Fruit fly (Drosophila melanogaster) whole organism, embryonic: ENCODE results near the gene ABCB7.
A peak's percentile ranks its signal among the peaks of the same experiment; 100 is the strongest.

Experiments
- ATbp ChIP-seq: fragments of 200-800 bp; sonication (Bioruptor generic); optimal IDR thresholded peaks from 2 replicates; lab custom pipeline; 2017; ENCODE audit warnings: missing biosample characterization, mild to moderate bottlenecking, missing genetic modification characterization, missing genetic modification reagents
- Atf6 ChIP-seq: fragments of 200-800 bp; sonication (Bioruptor generic); IDR thresholded peaks from 2 replicates; pipeline ENCODE4 v1.3.6; 2022; ENCODE audit warnings: missing biosample characterization, missing genetic modification characterization
- CG10366 ChIP-seq: fragments of 200-800 bp; sonication (Bioruptor generic); IDR thresholded peaks from 2 replicates; pipeline ENCODE4 v1.3.6; 2022; ENCODE audit warnings: missing biosample characterization, missing genetic modification characterization
- CG12659 ChIP-seq: fragments of 200-800 bp; sonication (Bioruptor generic); optimal IDR thresholded peaks from 3 replicates; lab custom pipeline; 2017; ENCODE audit warnings: mild to moderate bottlenecking, missing biosample characterization, missing genetic modification reagents, missing genetic modification characterization
- CG12769 ChIP-seq: fragments of 200-800 bp; sonication (Bioruptor generic); optimal IDR thresholded peaks from 2 replicates; lab custom pipeline; 2019; ENCODE audit warnings: missing biosample characterization, mild to moderate bottlenecking, missing genetic modification characterization, moderate library complexity
- CG13424 ChIP-seq: fragments of 200-800 bp; sonication (Bioruptor generic); optimal IDR thresholded peaks from 2 replicates; lab custom pipeline; 2019; ENCODE audit warnings: missing biosample characterization, mild to moderate bottlenecking, missing genetic modification characterization, moderate library complexity
- CG16815 ChIP-seq: fragments of 200-800 bp; sonication (Bioruptor generic); optimal IDR thresholded peaks from 3 replicates; lab custom pipeline; 2017; ENCODE audit warnings: missing biosample characterization, mild to moderate bottlenecking, missing genetic modification characterization
- CG18262 ChIP-seq: fragments of 200-800 bp; optimal IDR thresholded peaks from 3 replicates; lab custom pipeline; 2019; ENCODE audit warnings: missing biosample characterization, mild to moderate bottlenecking, missing genetic modification characterization, moderate library complexity
- CG18599 ChIP-seq: fragments of 200-800 bp; sonication (Bioruptor generic); optimal IDR thresholded peaks from 3 replicates; lab custom pipeline; 2017; ENCODE audit warnings: missing biosample characterization, missing genetic modification characterization, mild to moderate bottlenecking, moderate library complexity, missing genetic modification reagents
- CG3838 ChIP-seq: fragments of 200-800 bp; sonication (Bioruptor generic); optimal IDR thresholded peaks from 3 replicates; lab custom pipeline; 2016; ENCODE audit warnings: missing biosample characterization, missing genetic modification characterization
- CG3847 ChIP-seq: fragments of 200-800 bp; sonication (Bioruptor generic); IDR thresholded peaks from 2 replicates; pipeline ENCODE4 v1.3.6; 2022; ENCODE audit warnings: missing biosample characterization, missing genetic modification characterization
- CG4404 ChIP-seq: fragments of 200-800 bp; sonication (Bioruptor generic); IDR thresholded peaks from 2 replicates; pipeline ENCODE4 v1.3.6; 2022; ENCODE audit warnings: missing biosample characterization, missing genetic modification characterization
- CG4854 ChIP-seq: fragments of 200-800 bp; sonication (Bioruptor generic); optimal IDR thresholded peaks from 2 replicates; lab custom pipeline; 2016; ENCODE audit warnings: missing biosample characterization, missing genetic modification characterization, inconsistent platforms
- CG6683 ChIP-seq: fragments of 200-800 bp; sonication (Bioruptor generic); optimal IDR thresholded peaks from 2 replicates; lab custom pipeline; 2017; ENCODE audit warnings: missing biosample characterization, mild to moderate bottlenecking, missing genetic modification characterization, missing genetic modification reagents
- CG6689 ChIP-seq: fragments of 200-800 bp; sonication (Bioruptor generic); IDR thresholded peaks from 2 replicates; pipeline ENCODE4 v1.3.6; 2022; ENCODE audit warnings: missing biosample characterization, missing genetic modification characterization
- CG7556 ChIP-seq: fragments of 200-800 bp; sonication (Bioruptor generic); optimal IDR thresholded peaks from 2 replicates; lab custom pipeline; 2017; ENCODE audit warnings: missing biosample characterization, mild to moderate bottlenecking, missing genetic modification characterization
- CG8944 ChIP-seq: fragments of 200-800 bp; sonication (Bioruptor generic); optimal IDR thresholded peaks from 3 replicates; lab custom pipeline; 2016; ENCODE audit warnings: missing biosample characterization, missing genetic modification characterization
- CG9215 ChIP-seq: fragments of 200-800 bp; sonication (Bioruptor generic); IDR thresholded peaks from 2 replicates; pipeline ENCODE4 v1.3.6; 2022; ENCODE audit warnings: missing biosample characterization, missing genetic modification characterization
- Dip3 ChIP-seq: fragments of 200-800 bp; sonication (Bioruptor generic); optimal IDR thresholded peaks from 3 replicates; lab custom pipeline; 2016; ENCODE audit warnings: missing biosample characterization, missing genetic modification characterization
- E2f2 ChIP-seq: fragments of 200-800 bp; sonication (Bioruptor generic); IDR thresholded peaks from 2 replicates; pipeline ENCODE4 v1.3.6; 2022; ENCODE audit warnings: missing biosample characterization, missing genetic modification characterization
- Elba2 ChIP-seq: fragments of 200-800 bp; sonication (Bioruptor generic); optimal IDR thresholded peaks from 3 replicates; lab custom pipeline; 2016; ENCODE audit warnings: missing biosample characterization, missing genetic modification characterization
- GATAe ChIP-seq: fragments of 200-800 bp; sonication (Bioruptor generic); conservative IDR thresholded peaks from 2 replicates; pipeline ENCODE4 v1.3.6; 2022; ENCODE audit warnings: missing biosample characterization, missing genetic modification characterization
- HLH3B ChIP-seq: fragments of 200-800 bp; sonication (Bioruptor generic); IDR thresholded peaks from 2 replicates; pipeline ENCODE4 v1.3.6; 2022; ENCODE audit warnings: missing biosample characterization, missing genetic modification characterization
- Hr78 ChIP-seq, 2 experiments: fragments of 200-800 bp in 1 of 2; fragments of >200 bp in 1 of 2; sonication (Bioruptor generic) in 1 of 2; optimal IDR thresholded peaks; 2 replicates each; lab custom pipeline; 2017 to 2019; ENCODE audit warnings: missing biosample characterization in 2 of 2, missing genetic modification characterization in 2 of 2, mild to moderate bottlenecking in 1 of 2, moderate library complexity in 1 of 2
- Med ChIP-seq: fragments of 200-800 bp; sonication (Bioruptor generic); peaks from one replicate; lab custom pipeline; 2016; ENCODE audit warnings: missing biosample characterization, missing genetic modification characterization, mild to moderate bottlenecking, inconsistent platforms, moderate library complexity
- Mrtf ChIP-seq: fragments of 200-800 bp; sonication (Bioruptor generic); IDR thresholded peaks from 3 replicates; pipeline ENCODE4 v1.3.6; 2022; ENCODE audit warnings: missing biosample characterization, missing genetic modification characterization
- Nf-YB ChIP-seq: fragments of 200-800 bp; sonication (Bioruptor generic); optimal IDR thresholded peaks from 3 replicates; lab custom pipeline; 2019; ENCODE audit warnings: missing biosample characterization, mild to moderate bottlenecking, missing genetic modification characterization, moderate library complexity
- Ravus ChIP-seq: fragments of 200-800 bp; sonication (Bioruptor generic); IDR thresholded peaks from 2 replicates; pipeline ENCODE4 v1.3.6; 2022; ENCODE audit warnings: missing biosample characterization, missing genetic modification characterization
- Stat92E ChIP-seq, 3 experiments: fragments of >200 bp in 2 of 3; fragments of 200-800 bp in 1 of 3; sonication (Bioruptor generic) in 1 of 3; optimal IDR thresholded peaks; 2 replicates each; lab custom pipeline; 2017 to 2019; ENCODE audit warnings: missing biosample characterization in 3 of 3, missing genetic modification characterization in 3 of 3, mild to moderate bottlenecking in 1 of 3, moderate library complexity in 1 of 3
- cad ChIP-seq: fragments of >200 bp; optimal IDR thresholded peaks from 2 replicates; lab custom pipeline; 2017; ENCODE audit warnings: missing biosample characterization, missing genetic modification characterization
- ci ChIP-seq: fragments of 200-800 bp; sonication (Bioruptor generic); IDR thresholded peaks from 3 replicates; pipeline ENCODE4 v1.3.6; 2022; ENCODE audit warnings: missing biosample characterization, missing genetic modification characterization
- corto ChIP-seq: fragments of 200-800 bp; sonication (Bioruptor generic); optimal IDR thresholded peaks from 2 replicates; lab custom pipeline; 2016; ENCODE audit warnings: missing biosample characterization, mild to moderate bottlenecking, missing genetic modification characterization, moderate library complexity
- danr ChIP-seq: fragments of 200-800 bp; sonication (Bioruptor generic); IDR thresholded peaks from 2 replicates; pipeline ENCODE4 v1.3.6; 2022; ENCODE audit warnings: missing biosample characterization, missing genetic modification characterization
- dpn ChIP-seq, 2 experiments: fragments of 200-800 bp; sonication (Bioruptor generic); optimal IDR thresholded peaks; 3 replicates each; lab custom pipeline; 2016; ENCODE audit warnings: missing biosample characterization in 2 of 2, missing genetic modification characterization in 2 of 2
- fru ChIP-seq: fragments of >200 bp; optimal IDR thresholded peaks from 2 replicates; lab custom pipeline; 2017
- gem ChIP-seq: fragments of 200-800 bp; sonication (Bioruptor generic); optimal IDR thresholded peaks from 2 replicates; lab custom pipeline; 2019; ENCODE audit warnings: missing biosample characterization, mild to moderate bottlenecking, missing genetic modification characterization, moderate library complexity
- grau ChIP-seq: fragments of 200-800 bp; optimal IDR thresholded peaks from 3 replicates; lab custom pipeline; 2019; ENCODE audit warnings: missing biosample characterization, mild to moderate bottlenecking, missing genetic modification characterization, moderate library complexity
- ken ChIP-seq: fragments of 200-800 bp; sonication (Bioruptor generic); IDR thresholded peaks from 3 replicates; pipeline ENCODE4 v1.3.6; 2022; ENCODE audit warnings: missing biosample characterization, missing genetic modification characterization
- kni ChIP-seq: fragments of 200-800 bp; sonication (Bioruptor generic); optimal IDR thresholded peaks from 3 replicates; lab custom pipeline; 2017; ENCODE audit warnings: mild to moderate bottlenecking, missing biosample characterization, missing genetic modification reagents, missing genetic modification characterization
- lola ChIP-seq, 3 experiments: fragments of >200 bp in 2 of 3; fragments of 200-800 bp in 1 of 3; sonication (Bioruptor generic) in 1 of 3; optimal IDR thresholded peaks; 2 replicates each; lab custom pipeline; 2017 to 2019; ENCODE audit warnings: missing biosample characterization in 3 of 3, missing genetic modification characterization in 3 of 3, mild to moderate bottlenecking in 1 of 3, moderate library complexity in 1 of 3
- odd ChIP-seq: fragments of 200-800 bp; sonication (Bioruptor generic); optimal IDR thresholded peaks from 2 replicates; lab custom pipeline; 2017; ENCODE audit warnings: missing biosample characterization, mild to moderate bottlenecking, missing genetic modification characterization
- pros ChIP-seq: fragments of 200-800 bp; sonication (Bioruptor generic); optimal IDR thresholded peaks from 3 replicates; lab custom pipeline; 2019; ENCODE audit warnings: missing biosample characterization, mild to moderate bottlenecking, missing genetic modification characterization, moderate library complexity
- row ChIP-seq: fragments of 200-800 bp; sonication (Bioruptor generic); IDR thresholded peaks from 3 replicates; pipeline ENCODE4 v1.3.6; 2022; ENCODE audit warnings: missing biosample characterization, missing genetic modification characterization
- run ChIP-seq: fragments of 200-800 bp; sonication (Bioruptor generic); optimal IDR thresholded peaks from 3 replicates; lab custom pipeline; 2018; ENCODE audit warnings: missing biosample characterization, mild to moderate bottlenecking, missing genetic modification characterization
- sens ChIP-seq: fragments of 200-800 bp; sonication (Bioruptor generic); peaks from one replicate; lab custom pipeline; 2016; ENCODE audit warnings: missing biosample characterization, missing genetic modification characterization
- slbo ChIP-seq: fragments of 200-800 bp; sonication (Bioruptor generic); IDR thresholded peaks from 2 replicates; pipeline ENCODE4 v1.3.6; 2022; ENCODE audit warnings: missing biosample characterization, missing genetic modification characterization
- slou ChIP-seq: fragments of 200-800 bp; sonication (Bioruptor generic); optimal IDR thresholded peaks from 3 replicates; lab custom pipeline; 2016; ENCODE audit warnings: missing biosample characterization, missing genetic modification characterization
- sob ChIP-seq: fragments of 200-800 bp; sonication (Bioruptor generic); IDR thresholded peaks from 2 replicates; pipeline ENCODE4 v1.3.6; 2022; ENCODE audit warnings: missing biosample characterization, missing genetic modification characterization
- usp ChIP-seq: fragments of >200 bp; optimal IDR thresholded peaks from 2 replicates; lab custom pipeline; 2017; ENCODE audit warnings: missing biosample characterization, missing genetic modification characterization
- z ChIP-seq: fragments of 200-800 bp; sonication (Bioruptor generic); IDR thresholded peaks from 3 replicates; pipeline ENCODE4 v1.3.6; 2022; ENCODE audit warnings: missing biosample characterization, missing genetic modification characterization

The ABCB7 gene

dm6 chr3L:1629064-1629777 lies 11.0 kb downstream of the ABCB7 start, which contains the start of gene GC (continued):
- TF ChIP-seq sob (GFP tag; lab: Robert Waterston, UW), result no peak
- TF ChIP-seq CG4404, result no peak
- no peak for TF ChIP-seq run (tag; lab: Kevin White, UChicago)
- peak in 1 of 2 experiments; percentile 16 for TF ChIP-seq dpn (GFP tag; optimal IDR thresholded peaks at IDR 0.05; lab: Kevin White, UChicago)
- no peak for TF ChIP-seq fru (lab: Kevin White, UChicago)
- no peak for TF ChIP-seq gem
- TF ChIP-seq Elba2 (GFP tag; lab: Kevin White, UChicago), result no peak
- TF ChIP-seq danr (GFP tag; lab: Robert Waterston, UW), result no peak
- no peak for TF ChIP-seq ATbp (GFP tag; lab: Kevin White, UChicago)
- peak; percentile 26 for TF ChIP-seq grau (tag; lab: Kevin White, UChicago)
- peak; percentile 13 for TF ChIP-seq CG7556
- peak; percentile 27; the same call in 1 of the 2 replicates for TF ChIP-seq E2f2
- TF ChIP-seq GATAe (GFP tag; lab: Robert Waterston, UW), result no peak
- TF ChIP-seq CG4854 (GFP tag; lab: Kevin White, UChicago), result no peak
- peak; percentile 17 for TF ChIP-seq CG12659 (GFP tag; lab: Kevin White, UChicago)
- TF ChIP-seq z (GFP tag; lab: Robert Waterston, UW), result no peak
- TF ChIP-seq CG6689 (GFP tag; lab: Robert Waterston, UW), result peak; percentile 32; the same call in 1 of the 2 replicates
- TF ChIP-seq cad, result no peak
- TF ChIP-seq Nf-YB (GFP tag; lab: Kevin White, UChicago), result no peak
- peak; percentile 24 for TF ChIP-seq CG10366 (GFP tag; lab: Robert Waterston, UW)
- TF ChIP-seq CG16815, result no peak
- 0 out of 3 replicates have a peak, but pooled peaks have one; percentile 22 for TF ChIP-seq ken
- TF ChIP-seq CG18262 (tag; lab: Kevin White, UChicago), result no peak
- no peak for TF ChIP-seq slou (GFP tag; lab: Kevin White, UChicago)
- TF ChIP-seq Stat92E (GFP tag; optimal IDR thresholded peaks at IDR 0.05; lab: Kevin White, UChicago), result no peak
- TF ChIP-seq Atf6, result 0 out of 2 replicates have a peak, but pooled peaks have one; percentile 35
- peak; percentile 26 for TF ChIP-seq CG18599 (GFP tag; lab: Kevin White, UChicago)
- peak; percentile 75 for TF ChIP-seq row (GFP tag; lab: Robert Waterston, UW)
- no peak for TF ChIP-seq pros (GFP tag; lab: Kevin White, UChicago)
- TF ChIP-seq Mrtf, result 0 out of 3 replicates have a peak, but pooled peaks have one; percentile 21
- no peak for TF ChIP-seq Med (GFP tag; lab: Kevin White, UChicago)
- TF ChIP-seq CG13424 (tag; lab: Kevin White, UChicago), result no peak
- TF ChIP-seq CG3847 (GFP tag; lab: Robert Waterston, UW), result 0 out of 2 replicates have a peak, but pooled peaks have one; percentile 4
- no peak for TF ChIP-seq CG8944
- peak; percentile 34; the same call in 1 of the 2 replicates for TF ChIP-seq HLH3B (GFP tag; lab: Robert Waterston, UW)
- peak; percentile 4 for TF ChIP-seq Dip3
- TF ChIP-seq odd (GFP tag; lab: Kevin White, UChicago), result no peak
- peak; percentile 56 for TF ChIP-seq slbo
- TF ChIP-seq corto (GFP tag; lab: Kevin White, UChicago), result no peak
- TF ChIP-seq Ravus (GFP tag; lab: Robert Waterston, UW), result no peak
- TF ChIP-seq CG9215 (GFP tag; lab: Robert Waterston, UW), result no peak
- TF ChIP-seq kni, result no peak
- no peak for TF ChIP-seq CG6683
- TF ChIP-seq CG3838 (GFP tag; lab: Kevin White, UChicago), result no peak
- TF ChIP-seq Hr78 (GFP tag; optimal IDR thresholded peaks at IDR 0.05; lab: Kevin White, UChicago), result no peak
- TF ChIP-seq lola (GFP tag; optimal IDR thresholded peaks at IDR 0.05; lab: Kevin White, UChicago), result no peak
- TF ChIP-seq sens (GFP tag; lab: Kevin White, UChicago), result no peak
- no peak for TF ChIP-seq CG12769 (tag; lab: Kevin White, UChicago)
- peak; percentile 39; the same call in 1 of the 3 replicates for TF ChIP-seq ci (GFP tag; lab: Robert Waterston, UW)
- TF ChIP-seq usp (GFP tag; lab: Kevin White, UChicago), result no peak
